Fruit fly (Drosophila melanogaster): ENCODE data around the gene CG14257.
A peak's percentile ranks its signal among the peaks of the same experiment; 100 is the strongest.

Gene CG14257

DNA sequence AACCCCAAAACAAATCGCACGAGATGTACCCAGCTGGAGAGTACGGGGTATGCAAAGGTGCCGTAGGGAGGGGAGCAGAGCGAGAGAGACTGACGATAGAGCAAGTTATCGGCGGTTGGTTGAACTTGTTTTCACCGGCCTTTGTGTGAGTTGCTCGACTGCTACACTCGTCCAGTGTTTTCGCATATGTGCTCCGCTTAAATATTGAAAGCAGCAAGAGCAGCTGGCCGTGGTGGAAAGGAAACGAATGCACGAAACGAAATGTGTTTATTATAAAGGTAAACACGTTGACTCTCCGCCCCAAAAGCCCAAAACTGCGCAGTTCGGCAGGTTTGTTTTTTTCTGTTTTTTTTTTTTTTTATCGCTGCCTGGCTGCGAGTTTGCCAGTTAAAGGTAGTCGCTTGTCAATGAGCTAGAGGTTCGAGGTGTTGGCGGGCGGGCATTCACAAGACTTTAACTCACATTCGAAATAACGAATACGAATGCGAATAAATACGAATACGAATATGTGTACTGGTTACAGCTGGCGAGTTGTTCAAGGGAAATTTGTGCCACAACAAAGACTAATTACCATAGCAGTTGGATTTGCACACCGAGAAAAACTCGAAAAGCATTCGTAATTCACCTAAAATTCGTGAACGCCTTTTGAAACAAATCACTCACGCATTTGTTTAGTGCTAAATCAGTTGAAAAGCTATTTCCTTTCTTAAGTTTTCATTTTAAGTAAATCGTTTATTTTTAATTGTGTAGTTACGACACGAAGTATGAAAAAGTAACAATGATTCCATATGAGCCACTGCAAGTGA is 54.1 kb downstream of the CG14257 start (continued):
- TF ChIP-seq Usf (GFP tag; optimal IDR thresholded peaks at IDR 0.05) (no peak), ind (GFP tag; optimal IDR thresholded peaks at IDR 0.05) (peak; percentile 36), nau (GFP tag; optimal IDR thresholded peaks at IDR 0.05) (no peak), seq (GFP tag; IDR thresholded peaks at IDR 0.05) (no peak; the same call in 1 of the 2 replicates), CG17359 (tag; optimal IDR thresholded peaks at IDR 0.05) (peak; percentile 6), pho (GFP tag; optimal IDR thresholded peaks at IDR 0.05) (peak; percentile 3), ranshi (GFP tag; IDR thresholded peaks at IDR 0.05) (0 out of 2 replicates have a peak, but pooled peaks have one; percentile 3), wdn (GFP tag; IDR thresholded peaks at IDR 0.05) (0 out of 2 replicates have a peak, but pooled peaks have one; percentile 34), yki (optimal IDR thresholded peaks at IDR 0.05) (no peak), Meics (GFP tag; optimal IDR thresholded peaks at IDR 0.05) (peak; percentile 54), Lhr (GFP tag; optimal IDR thresholded peaks at IDR 0.05) (no peak), CG30020 (tag; optimal IDR thresholded peaks at IDR 0.05) (no peak), CG31224 (GFP tag; IDR thresholded peaks at IDR 0.05) (0 out of 2 replicates have a peak, but pooled peaks have one; percentile 21), Xbp1 (GFP tag; optimal IDR thresholded peaks at IDR 0.05) (peak; percentile 16), Med (GFP tag) (peak; percentile 88), CG7372 (GFP tag; IDR thresholded peaks at IDR 0.05) (no peak), Hr51 (GFP tag; optimal IDR thresholded peaks at IDR 0.05) (no peak), pfk (GFP tag; optimal IDR thresholded peaks at IDR 0.05) (no peak), dati (GFP tag; IDR thresholded peaks at IDR 0.05) (no peak), sima (GFP tag; optimal IDR thresholded peaks at IDR 0.05) (no peak), Dbx (GFP tag; IDR thresholded peaks at IDR 0.05) (0 out of 3 replicates have a peak, but pooled peaks have one; percentile 14), CG4424 (GFP tag; optimal IDR thresholded peaks at IDR 0.05) (peak; percentile 13), Mrtf (GFP tag; IDR thresholded peaks at IDR 0.05) (0 out of 3 replicates have a peak, but pooled peaks have one; percentile 9), CG11085 (GFP tag; IDR thresholded peaks at IDR 0.05) (no peak), prd (optimal IDR thresholded peaks at IDR 0.05) (no peak), prd (GFP tag; IDR thresholded peaks at IDR 0.05) (no peak), CG12299 (tag; optimal IDR thresholded peaks at IDR 0.05) (no peak), nmo (GFP tag; optimal IDR thresholded peaks at IDR 0.05) (no peak), B-H2 (GFP tag; optimal IDR thresholded peaks at IDR 0.05) (peak; percentile 35), Dad (GFP tag; optimal IDR thresholded peaks at IDR 0.05) (no peak), Ptx1 (GFP tag; IDR thresholded peaks at IDR 0.05) (peak; percentile 32; the same call in 1 of the 2 replicates), CG14441 (GFP tag; IDR thresholded peaks at IDR 0.05) (peak; percentile 25; the same call in 1 of the 2 replicates), BtbVII (GFP tag; optimal IDR thresholded peaks at IDR 0.05) (no peak), lbe (GFP tag; optimal IDR thresholded peaks at IDR 0.05) (peak; percentile 45), ewg (GFP tag; optimal IDR thresholded peaks at IDR 0.05) (no peak), CG13624 (GFP tag; optimal IDR thresholded peaks at IDR 0.05) (peak; percentile 93), Chrac-16 (GFP tag; optimal IDR thresholded peaks at IDR 0.05) (no peak), eve (GFP tag; optimal IDR thresholded peaks at IDR 0.05) (no peak), CG6765 (GFP tag; optimal IDR thresholded peaks at IDR 0.05) (no peak), CG18599 (GFP tag; optimal IDR thresholded peaks at IDR 0.05) (peak; percentile 29), vvl (GFP tag; IDR thresholded peaks at IDR 0.05) (peak; percentile 33; the same call in 1 of the 2 replicates), CG6175 (GFP tag; IDR thresholded peaks at IDR 0.05) (peak; percentile 56; the same call in 1 of the 3 replicates), Drgx (GFP tag; IDR thresholded peaks at IDR 0.05) (peak; percentile 74), CG2120 (GFP tag; optimal IDR thresholded peaks at IDR 0.05) (peak; percentile 64), Fer3 (tag; optimal IDR thresholded peaks at IDR 0.05) (peak; percentile 19), Oli (tag; optimal IDR thresholded peaks at IDR 0.05) (no peak), zf30C (GFP tag; optimal IDR thresholded peaks at IDR 0.05) (no peak), CG4707 (GFP tag; optimal IDR thresholded peaks at IDR 0.05) (no peak), chinmo (GFP tag; IDR thresholded peaks at IDR 0.05; ENCODE audit: partially characterized antibody) (peak; percentile 97)

Measured in whole organism, embryonic.